Worm (Caenorhabditis elegans) whole organism, L4 larva: Measurements from ENCODE around the gene hlh-12.
A peak's percentile ranks its signal among the peaks of the same experiment; 100 is the strongest.

Experiments used
- D1046.2 ChIP-seq: fragments of 200-800 bp; sonication (Bioruptor generic); IDR thresholded peaks from 2 replicates; pipeline ENCODE4 v1.3.6; 2022; ENCODE audit warnings: missing genetic modification characterization, missing compliant biosample characterization
- F10B5.3 ChIP-seq: sonication (generic microtip); optimal IDR thresholded peaks from 2 replicates; lab custom pipeline; 2016; ENCODE audit warnings: mild to moderate bottlenecking, missing genetic modification characterization, missing compliant biosample characterization
- T26A8.4 ChIP-seq: fragments of 200-800 bp; sonication (Bioruptor generic); IDR thresholded peaks from 2 replicates; pipeline ENCODE4 v1.3.6; 2022; ENCODE audit warnings: missing genetic modification characterization, missing compliant biosample characterization
- Y48G9A.11 ChIP-seq: fragments of 200-800 bp; sonication (Bioruptor generic); IDR thresholded peaks from 2 replicates; pipeline ENCODE4 v1.3.6; 2022; ENCODE audit warnings: missing genetic modification reagents, missing genetic modification characterization, missing compliant biosample characterization
- aly-2 ChIP-seq: sonication (generic microtip); optimal IDR thresholded peaks from 2 replicates; lab custom pipeline; 2018; ENCODE audit warnings: missing biosample characterization, missing genetic modification characterization
- ceh-20 ChIP-seq: fragments of 200-800 bp; sonication (Bioruptor generic); IDR thresholded peaks from 2 replicates; pipeline ENCODE4 v1.3.6; 2022; ENCODE audit warnings: missing genetic modification reagents, missing genetic modification characterization, missing compliant biosample characterization
- ceh-28 ChIP-seq: fragments of 150-350 bp; optimal IDR thresholded peaks from 2 replicates; lab custom pipeline; 2014; ENCODE audit warnings: missing biosample characterization, missing genetic modification reagents, missing genetic modification characterization
- ceh-32 ChIP-seq: sonication (generic microtip); optimal IDR thresholded peaks from 2 replicates; lab custom pipeline; 2016; ENCODE audit warnings: mild to moderate bottlenecking, missing genetic modification characterization, missing compliant biosample characterization; ENCODE audit not compliant: poor library complexity
- ceh-44 ChIP-seq: fragments of 200-800 bp; sonication (Bioruptor generic); IDR thresholded peaks from 2 replicates; pipeline ENCODE4 v1.3.6; 2022; ENCODE audit warnings: missing genetic modification reagents, missing genetic modification characterization, missing compliant biosample characterization
- ceh-62 ChIP-seq: sonication (generic microtip); optimal IDR thresholded peaks from 2 replicates; lab custom pipeline; 2017; ENCODE audit warnings: missing biosample characterization, missing genetic modification characterization
- ces-1 ChIP-seq: fragments of 150-350 bp; sonication (generic microtip); optimal IDR thresholded peaks from 4 replicates; lab custom pipeline; 2014; ENCODE audit warnings: missing biosample characterization, missing genetic modification reagents, missing genetic modification characterization
- ctbp-1 ChIP-seq: fragments of 200-800 bp; sonication (Bioruptor generic); IDR thresholded peaks from 2 replicates; pipeline ENCODE4 v1.3.6; 2022; ENCODE audit warnings: missing genetic modification reagents, missing genetic modification characterization, missing compliant biosample characterization
- dmd-6 ChIP-seq: fragments of 200-800 bp; sonication (Bioruptor generic); IDR thresholded peaks from 2 replicates; pipeline ENCODE4 v1.3.6; 2022; ENCODE audit warnings: missing genetic modification reagents, missing genetic modification characterization, missing compliant biosample characterization
- dmd-9 ChIP-seq: fragments of 200-800 bp; sonication (Bioruptor generic); IDR thresholded peaks from 2 replicates; pipeline ENCODE4 v1.3.6; 2022; ENCODE audit warnings: missing genetic modification reagents, missing genetic modification characterization, missing compliant biosample characterization
- dpl-1 ChIP-seq: fragments of 150-350 bp; optimal IDR thresholded peaks from 2 replicates; lab custom pipeline; 2014; ENCODE audit warnings: missing biosample characterization, missing genetic modification reagents, missing genetic modification characterization
- dve-1 ChIP-seq: sonication (generic microtip); optimal IDR thresholded peaks from 2 replicates; lab custom pipeline; 2017; ENCODE audit warnings: antibody characterized with exemption, mild to moderate bottlenecking, missing genetic modification characterization, missing compliant biosample characterization; ENCODE audit not compliant: insufficient read depth
- egl-27 ChIP-seq: sonication (generic microtip); optimal IDR thresholded peaks from 3 replicates; lab custom pipeline; 2017; ENCODE audit warnings: missing biosample characterization, missing genetic modification reagents, missing genetic modification characterization
- fos-1 ChIP-seq: fragments of 150-350 bp; optimal IDR thresholded peaks from 2 replicates; lab custom pipeline; 2014; ENCODE audit warnings: missing biosample characterization, missing genetic modification characterization
- gei-8 ChIP-seq: fragments of 200-800 bp; sonication (Bioruptor generic); optimal IDR thresholded peaks from 2 replicates; lab custom pipeline; 2018; ENCODE audit warnings: mild to moderate bottlenecking, missing genetic modification characterization, missing compliant biosample characterization
- jun-1 ChIP-seq: fragments of 150-350 bp; optimal IDR thresholded peaks from 2 replicates; lab custom pipeline; 2014; ENCODE audit warnings: missing biosample characterization, missing genetic modification reagents, missing genetic modification characterization
- lim-7 ChIP-seq: fragments of 200-800 bp; sonication (Bioruptor generic); IDR thresholded peaks from 2 replicates; pipeline ENCODE4 v1.3.6; 2022; ENCODE audit warnings: missing genetic modification characterization, missing compliant biosample characterization
- lin-1 ChIP-seq: fragments of 200-800 bp; sonication (Bioruptor generic); IDR thresholded peaks from 2 replicates; pipeline ENCODE4 v1.3.6; 2022; ENCODE audit warnings: missing genetic modification reagents, missing genetic modification characterization, missing compliant biosample characterization
- lin-13 ChIP-seq: fragments of 150-350 bp; optimal IDR thresholded peaks from 2 replicates; lab custom pipeline; 2014; ENCODE audit warnings: missing biosample characterization, missing genetic modification reagents, missing genetic modification characterization
- lin-29 ChIP-seq: fragments of 200-800 bp; sonication (Bioruptor generic); IDR thresholded peaks from 2 replicates; pipeline ENCODE4 v1.3.6; 2022; ENCODE audit warnings: missing genetic modification reagents, missing genetic modification characterization, missing compliant biosample characterization
- madf-5 ChIP-seq, 2 experiments: fragments of 200-800 bp; sonication (Bioruptor generic); IDR thresholded peaks; 2 replicates each; pipeline ENCODE4 v1.3.6; 2022; ENCODE audit warnings: missing compliant biosample characterization in 2 of 2, missing genetic modification characterization in 2 of 2
- madf-9 ChIP-seq: fragments of 200-800 bp; sonication (Bioruptor generic); conservative IDR thresholded peaks from 2 replicates; pipeline ENCODE4 v1.3.6; 2022; ENCODE audit warnings: missing genetic modification reagents, missing genetic modification characterization, missing compliant biosample characterization
- mdl-1 ChIP-seq, 2 experiments: fragments of 150-350 bp in 1 of 2; sonication (generic microtip) in 1 of 2; optimal IDR thresholded peaks; 2 replicates each; lab custom pipeline; 2014 to 2017; ENCODE audit warnings: missing biosample characterization in 2 of 2, missing genetic modification characterization in 2 of 2
- mdt-29 ChIP-seq: fragments of 200-800 bp; sonication (Bioruptor generic); IDR thresholded peaks from 2 replicates; pipeline ENCODE4 v1.3.6; 2022; ENCODE audit warnings: missing genetic modification reagents, missing genetic modification characterization, missing compliant biosample characterization
- mep-1 ChIP-seq: fragments of 150-350 bp; sonication (generic microtip); optimal IDR thresholded peaks from 3 replicates; lab custom pipeline; 2014; ENCODE audit warnings: missing biosample characterization, missing genetic modification characterization
- mxl-2 ChIP-seq: fragments of 200-800 bp; sonication (Bioruptor generic); conservative IDR thresholded peaks from 2 replicates; pipeline ENCODE4 v1.3.6; 2022; ENCODE audit warnings: missing genetic modification reagents, missing genetic modification characterization, missing compliant biosample characterization
- nhr-102 ChIP-seq: sonication (generic microtip); optimal IDR thresholded peaks from 2 replicates; lab custom pipeline; 2016; ENCODE audit warnings: mild to moderate bottlenecking, missing genetic modification characterization, moderate library complexity, missing compliant biosample characterization
- nhr-111 ChIP-seq: fragments of 200-800 bp; sonication (Bioruptor generic); optimal IDR thresholded peaks from 2 replicates; lab custom pipeline; 2018; ENCODE audit warnings: mild to moderate bottlenecking, missing genetic modification characterization, missing compliant biosample characterization
- nhr-25 ChIP-seq: sonication (generic microtip); optimal IDR thresholded peaks from 2 replicates; lab custom pipeline; 2017; ENCODE audit warnings: missing genetic modification characterization, mild to moderate bottlenecking, missing compliant biosample characterization, antibody characterized with exemption, moderate library complexity, borderline replicate concordance; ENCODE audit not compliant: insufficient read depth
- nhr-28 ChIP-seq: fragments of 150-350 bp; optimal IDR thresholded peaks from 2 replicates; lab custom pipeline; 2014; ENCODE audit warnings: missing biosample characterization, missing genetic modification characterization
- nhr-48 ChIP-seq: sonication (generic microtip); optimal IDR thresholded peaks from 2 replicates; lab custom pipeline; 2016; ENCODE audit warnings: mild to moderate bottlenecking, missing genetic modification characterization, missing compliant biosample characterization
- nhr-6 ChIP-seq: fragments of 150-350 bp; optimal IDR thresholded peaks from 2 replicates; lab custom pipeline; 2014; ENCODE audit warnings: missing biosample characterization, missing genetic modification characterization
- pha-4 ChIP-seq, 2 experiments: fragments of 150-350 bp in 1 of 2; fragments of 200-800 bp in 1 of 2; sonication (Bioruptor generic) in 1 of 2; IDR thresholded peaks in 1 of 2; optimal IDR thresholded peaks in 1 of 2; 2 replicates each; pipeline versions ENCODE4 v1.3.6 to Lab custom; 2014 to 2022; ENCODE audit warnings: missing genetic modification characterization in 2 of 2, missing genetic modification reagents in 2 of 2, missing biosample characterization in 1 of 2, missing compliant biosample characterization in 1 of 2
- pqm-1 ChIP-seq: sonication (generic microtip); optimal IDR thresholded peaks from 2 replicates; lab custom pipeline; 2017; ENCODE audit warnings: missing biosample characterization, missing genetic modification characterization
- rbr-2 ChIP-seq: sonication (generic microtip); optimal IDR thresholded peaks from 2 replicates; lab custom pipeline; 2016; ENCODE audit warnings: missing genotype, missing genetic modification characterization, missing compliant biosample characterization
- saeg-2 ChIP-seq: fragments of 200-800 bp; sonication (Bioruptor generic); IDR thresholded peaks from 2 replicates; pipeline ENCODE4 v1.3.6; 2022; ENCODE audit warnings: missing genetic modification reagents, missing genetic modification characterization, missing compliant biosample characterization
- snpc-1.2 ChIP-seq: fragments of 200-800 bp; sonication (Bioruptor generic); IDR thresholded peaks from 2 replicates; pipeline ENCODE4 v1.3.6; 2022; ENCODE audit warnings: missing genetic modification reagents, missing genetic modification characterization, missing compliant biosample characterization
- spr-3 ChIP-seq: fragments of 200-800 bp; sonication (Bioruptor generic); optimal IDR thresholded peaks from 2 replicates; lab custom pipeline; 2018; ENCODE audit warnings: mild to moderate bottlenecking, missing genetic modification characterization, missing compliant biosample characterization
- tra-1 ChIP-seq: fragments of 200-800 bp; sonication (Bioruptor generic); IDR thresholded peaks from 2 replicates; pipeline ENCODE4 v1.3.6; 2022; ENCODE audit warnings: missing genetic modification reagents, missing genetic modification characterization, missing compliant biosample characterization
- unc-39 ChIP-seq: sonication (generic microtip); optimal IDR thresholded peaks from 2 replicates; lab custom pipeline; 2017; ENCODE audit warnings: missing biosample characterization, missing genetic modification characterization
- unc-62 ChIP-seq, 3 experiments: fragments of 150-350 bp in 1 of 3; sonication (generic microtip); optimal IDR thresholded peaks in 2 of 3; peaks in 1 of 3; 1 replicate in 1 of 3; 2 replicates in 2 of 3; lab custom pipeline; 2014 to 2017; ENCODE audit warnings: missing biosample characterization in 3 of 3, missing genetic modification characterization in 3 of 3, missing genetic modification reagents in 3 of 3, missing genotype in 1 of 3
- zip-2 ChIP-seq: fragments of 150-350 bp; optimal IDR thresholded peaks from 2 replicates; lab custom pipeline; 2014; ENCODE audit warnings: missing biosample characterization, missing genetic modification characterization
- ztf-11 ChIP-seq: fragments of 150-350 bp; optimal IDR thresholded peaks from 2 replicates; lab custom pipeline; 2014; ENCODE audit warnings: missing biosample characterization, missing genetic modification characterization
- ztf-7 ChIP-seq: fragments of 150-350 bp; optimal IDR thresholded peaks from 2 replicates; lab custom pipeline; 2014; ENCODE audit warnings: missing biosample characterization, missing genetic modification characterization

Gene hlh-12

ce11 chrIV:8528345-8528744 lies 49.1 kb upstream of the hlh-12 start (continued):
- no peak for TF ChIP-seq lim-7
- TF ChIP-seq dve-1, result peak; percentile 94
- TF ChIP-seq ceh-62 (tag; lab: Kevin White, UChicago), result no peak
- TF ChIP-seq rbr-2 (tag; lab: Kevin White, UChicago), result no peak
- TF ChIP-seq jun-1 (tag; lab: Kevin White, UChicago), result peak; percentile 8
- peak; percentile 37 for TF ChIP-seq mep-1 (tag; lab: Kevin White, UChicago)
- TF ChIP-seq pqm-1, result peak; percentile 80
- 0 out of 2 replicates have a peak, but pooled peaks have one; percentile 25 for TF ChIP-seq ceh-20 (GFP tag; lab: Robert Waterston, UW)
- TF ChIP-seq nhr-102 (tag; lab: Kevin White, UChicago), result peak; percentile 38
- TF ChIP-seq Y48G9A.11 (GFP tag; lab: Robert Waterston, UW), result no peak
- no peak for TF ChIP-seq unc-39 (tag; lab: Kevin White, UChicago)
- no peak for TF ChIP-seq egl-27
- no peak for TF ChIP-seq snpc-1.2 (GFP tag; lab: Robert Waterston, UW)
- TF ChIP-seq nhr-6 (tag; lab: Kevin White, UChicago), result no peak
- no peak for TF ChIP-seq pha-4 (GFP tag; IDR thresholded peaks at IDR 0.05; lab: Robert Waterston, UW)
- no peak for TF ChIP-seq pha-4 (tag; optimal IDR thresholded peaks at IDR 0.05; lab: Kevin White, UChicago)
- no peak for TF ChIP-seq fos-1 (tag; lab: Kevin White, UChicago)
- no peak for TF ChIP-seq dpl-1 (GFP tag; lab: Kevin White, UChicago)
- no peak for TF ChIP-seq madf-5 (GFP tag; IDR thresholded peaks at IDR 0.05; lab: Robert Waterston, UW)
- TF ChIP-seq nhr-111 (GFP tag; lab: Kevin White, UChicago), result no peak
- no peak for TF ChIP-seq ztf-11 (tag; lab: Kevin White, UChicago)
- no peak for TF ChIP-seq ces-1 (GFP tag; lab: Kevin White, UChicago)
- TF ChIP-seq mdt-29 (GFP tag; lab: Robert Waterston, UW), result no peak
- TF ChIP-seq nhr-25 (tag; lab: Kevin White, UChicago), result no peak
- no peak for TF ChIP-seq ceh-44 (GFP tag; lab: Robert Waterston, UW)
- no peak for TF ChIP-seq zip-2 (tag; lab: Kevin White, UChicago)
- no peak for TF ChIP-seq ceh-32 (tag; lab: Kevin White, UChicago)

ce11 chrIV:8527598-8528012 lies 48.4 kb upstream of the hlh-12 start:
- TF ChIP-seq T26A8.4 (GFP tag; lab: Robert Waterston, UW), result peak; percentile 81
- TF ChIP-seq dmd-6, result peak; percentile 99
- TF ChIP-seq nhr-6 (tag; lab: Kevin White, UChicago), result peak; percentile 75
- no peak for TF ChIP-seq spr-3 (GFP tag; lab: Kevin White, UChicago)
- peak in 1 of 2 experiments; percentile 69 for TF ChIP-seq unc-62 (GFP tag; optimal IDR thresholded peaks at IDR 0.05 in 1 of 2; lab: Kevin White, UChicago)
- TF ChIP-seq unc-62 (tag; optimal IDR thresholded peaks at IDR 0.05; lab: Kevin White, UChicago), result peak; percentile 47
- peak; percentile 87 for TF ChIP-seq ceh-20 (GFP tag; lab: Robert Waterston, UW)
- TF ChIP-seq pqm-1, result peak; percentile 93
- peak; percentile 60 for TF ChIP-seq dpl-1 (GFP tag; lab: Kevin White, UChicago)
- TF ChIP-seq aly-2 (tag; lab: Kevin White, UChicago), result no peak
- TF ChIP-seq gei-8 (GFP tag; lab: Kevin White, UChicago), result peak; percentile 99
- TF ChIP-seq nhr-48 (tag; lab: Kevin White, UChicago), result peak; percentile 99
- peak; percentile 79 to 95 for TF ChIP-seq mdl-1 (tag; optimal IDR thresholded peaks at IDR 0.05; lab: Kevin White, UChicago)
- peak; percentile 81 for TF ChIP-seq mep-1 (tag; lab: Kevin White, UChicago)
- TF ChIP-seq lin-1, result peak; percentile 91; the same call in 1 of the 2 replicates
- no peak for TF ChIP-seq ztf-11 (tag; lab: Kevin White, UChicago)
- TF ChIP-seq lin-29, result no peak
- peak; percentile 99 for TF ChIP-seq nhr-28 (tag; lab: Kevin White, UChicago)
- TF ChIP-seq dmd-9 (GFP tag; lab: Robert Waterston, UW), result no peak
- no peak for TF ChIP-seq F10B5.3 (tag; lab: Kevin White, UChicago)
- TF ChIP-seq egl-27, result no peak
- 0 out of 2 replicates have a peak, but pooled peaks have one; percentile 3 for TF ChIP-seq madf-9 (GFP tag; lab: Robert Waterston, UW)
- TF ChIP-seq ctbp-1 (GFP tag; lab: Robert Waterston, UW), result 0 out of 2 replicates have a peak, but pooled peaks have one; percentile 42
- TF ChIP-seq tra-1 (GFP tag; lab: Robert Waterston, UW), result peak; percentile 96
- TF ChIP-seq saeg-2 (GFP tag; lab: Robert Waterston, UW), result peak; percentile 96
- no peak for TF ChIP-seq Y48G9A.11 (GFP tag; lab: Robert Waterston, UW)
- peak; percentile 70 for TF ChIP-seq ztf-7
- peak; percentile 83 for TF ChIP-seq lin-13 (GFP tag; lab: Kevin White, UChicago)
- no peak for TF ChIP-seq ceh-28 (tag; lab: Kevin White, UChicago)
- TF ChIP-seq mxl-2, result peak; percentile 84
- no peak for TF ChIP-seq D1046.2 (GFP tag; lab: Robert Waterston, UW)
